Worm (Caenorhabditis elegans) whole organism, midembryonic: Measurements from ENCODE around the gene srh-251.

ENCODE experiments used
- T22C8.4 ChIP-seq: fragments of 200-800 bp; sonication (Bioruptor generic); IDR thresholded peaks from 2 replicates; pipeline ENCODE4 v1.3.6; 2022; ENCODE audit warnings: missing genetic modification characterization, missing compliant biosample characterization
- cog-1 ChIP-seq: sonication (generic microtip); optimal IDR thresholded peaks from 2 replicates; lab custom pipeline; 2016; ENCODE audit warnings: missing genetic modification characterization, missing compliant biosample characterization
- flt-1 ChIP-seq: fragments of 200-800 bp; sonication (Bioruptor generic); IDR thresholded peaks from 2 replicates; pipeline ENCODE4 v1.3.6; 2022; ENCODE audit warnings: missing genetic modification characterization, missing compliant biosample characterization
- klf-2 ChIP-seq: fragments of 200-800 bp; sonication (Bioruptor generic); conservative IDR thresholded peaks from 2 replicates; pipeline ENCODE4 v1.3.6; 2022; ENCODE audit warnings: missing genetic modification reagents, missing genetic modification characterization, missing compliant biosample characterization
- tab-1 ChIP-seq: fragments of 200-800 bp; sonication (Bioruptor generic); IDR thresholded peaks from 2 replicates; pipeline ENCODE4 v1.3.6; 2022; ENCODE audit warnings: missing genetic modification characterization, missing compliant biosample characterization
- ztf-23 ChIP-seq: fragments of 200-800 bp; sonication (Bioruptor generic); IDR thresholded peaks from 2 replicates; pipeline ENCODE4 v1.3.6; 2022; ENCODE audit warnings: missing genetic modification reagents, missing genetic modification characterization, missing compliant biosample characterization
- ztf-29 ChIP-seq: fragments of 200-800 bp; sonication (Bioruptor generic); IDR thresholded peaks from 2 replicates; pipeline ENCODE4 v1.3.6; 2022; ENCODE audit warnings: missing genetic modification reagents, missing genetic modification characterization, missing compliant biosample characterization

DNA sequence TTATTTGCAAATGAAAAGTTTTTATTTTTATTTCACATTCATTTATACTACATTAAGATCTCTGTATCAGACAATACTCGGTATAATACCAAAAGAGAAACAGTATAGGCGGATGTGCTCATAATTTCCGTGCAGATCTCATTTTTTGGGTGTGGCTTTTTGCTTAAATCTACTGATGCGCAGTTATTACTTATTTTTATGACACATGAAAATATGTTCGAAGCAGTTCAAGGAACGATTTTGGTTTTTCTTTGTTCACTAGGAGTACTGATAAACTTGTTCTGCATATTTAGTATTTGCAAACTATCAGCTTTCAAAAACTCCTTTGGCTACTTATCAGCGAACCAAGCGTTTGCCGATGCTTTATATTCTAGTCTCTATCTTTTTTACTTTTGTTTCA, 27.3 kb downstream of the srh-251 start, which contains the start of gene srx-58:
- TF ChIP-seq flt-1 (GFP tag; lab: Robert Waterston, UW): no peak
- no peak for TF ChIP-seq tab-1 (GFP tag; lab: Robert Waterston, UW)
- no peak for TF ChIP-seq klf-2 (GFP tag; lab: Robert Waterston, UW)
- no peak for TF ChIP-seq ztf-23 (GFP tag; lab: Robert Waterston, UW)
- no peak for TF ChIP-seq cog-1
- no peak for TF ChIP-seq T22C8.4
- no peak for TF ChIP-seq ztf-29 (GFP tag; lab: Robert Waterston, UW)
